Worm (Caenorhabditis elegans): Measurements from ENCODE around the gene Y57G11B.2.

Gene Y57G11B.2

DNA sequence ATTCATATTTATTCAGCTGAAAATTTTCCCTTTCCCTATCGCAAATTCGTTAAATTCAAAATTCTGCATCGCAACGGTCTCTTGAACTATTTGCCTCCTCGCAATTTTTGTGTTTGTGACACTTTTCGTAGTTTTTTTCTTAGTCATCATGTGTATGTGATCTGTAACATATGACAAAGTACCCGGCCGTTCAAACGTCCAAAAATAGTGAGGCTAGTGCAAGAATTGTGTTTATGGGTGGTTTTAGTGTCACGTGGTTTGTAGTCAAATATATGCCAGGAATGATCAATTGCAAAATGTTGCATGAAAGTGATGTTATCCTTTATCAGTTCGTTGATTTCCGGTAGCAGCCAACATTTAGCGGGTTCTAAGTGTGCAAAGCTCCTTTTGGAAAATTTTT is 44.6 kb downstream of the Y57G11B.2 start:
- TF ChIP-seq lin-26 (GFP tag; IDR thresholded peaks at IDR 0.05) (peak; percentile 27; the same call in 1 of the 2 replicates), pha-4 (tag; optimal IDR thresholded peaks at IDR 0.05) (peak; percentile 49), cebp-1 (GFP tag; IDR thresholded peaks at IDR 0.05) (no peak), cebp-1 (tag; optimal IDR thresholded peaks at IDR 0.05) (peak; percentile 50), nhr-80 (tag; optimal IDR thresholded peaks at IDR 0.05) (peak; percentile 59), tbx-9 (tag; optimal IDR thresholded peaks at IDR 0.05; ENCODE audit: borderline replicate concordance) (no peak), lsl-1 (GFP tag; optimal IDR thresholded peaks at IDR 0.05) (no peak), ceh-58 (GFP tag; IDR thresholded peaks at IDR 0.05) (no peak), lin-40 (tag; optimal IDR thresholded peaks at IDR 0.05) (peak; percentile 0), snpc-4 (GFP tag; optimal IDR thresholded peaks at IDR 0.05) (no peak), snpc-4 (tag; optimal IDR thresholded peaks at IDR 0.05) (no peak), hmg-20 (GFP tag; IDR thresholded peaks at IDR 0.05) (no peak), let-526 (GFP tag; IDR thresholded peaks at IDR 0.05) (no peak)

DNA sequence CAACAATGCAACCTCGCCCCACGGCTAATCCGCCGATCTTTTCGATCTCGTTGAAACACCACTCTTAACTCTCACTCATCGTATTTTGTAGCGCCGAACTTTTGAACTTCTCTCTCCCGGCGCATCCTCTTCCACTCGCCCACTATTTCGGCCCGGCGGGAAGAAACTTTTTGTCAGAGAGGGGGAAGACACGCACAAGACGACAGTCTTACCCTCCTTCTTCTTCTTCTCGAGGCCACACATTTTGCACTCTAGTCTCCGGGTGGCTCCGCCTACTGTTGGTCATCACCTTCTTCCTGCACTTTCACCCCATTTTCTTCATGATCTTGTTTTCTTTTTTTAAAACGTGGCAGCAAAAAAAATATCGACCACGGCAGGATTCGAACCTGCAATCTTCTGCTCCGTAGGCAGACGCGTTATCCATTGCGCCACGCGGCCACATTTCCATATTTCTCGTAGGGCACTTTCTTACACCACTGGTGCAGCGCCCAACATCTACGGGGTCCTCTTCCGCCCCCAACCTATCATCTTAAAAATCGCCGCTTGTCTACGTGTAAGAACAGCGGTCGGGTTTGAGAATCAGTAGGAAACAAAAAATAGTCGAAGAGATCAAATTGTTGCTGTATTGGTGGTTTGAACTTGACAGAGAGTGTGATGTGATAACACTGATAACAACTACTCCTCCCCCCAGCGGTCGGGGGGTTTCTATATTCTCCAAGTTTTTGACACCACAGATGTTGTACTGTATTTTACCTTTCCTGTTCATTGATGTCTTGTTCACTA is 46.0 kb downstream of the Y57G11B.2 start:
- TF ChIP-seq ztf-26 (tag; optimal IDR thresholded peaks at IDR 0.05) (peak; percentile 50), snpc-1.1 (tag; optimal IDR thresholded peaks at IDR 0.05; ENCODE audit: insufficient read depth) (peak; percentile 73), tlf-1 (GFP tag; optimal IDR thresholded peaks at IDR 0.05) (peak; percentile 38), nhr-90 (tag; optimal IDR thresholded peaks at IDR 0.05) (peak; percentile 51), somi-1 (GFP tag; optimal IDR thresholded peaks at IDR 0.05) (peak; percentile 13), nhr-80 (tag; optimal IDR thresholded peaks at IDR 0.05) (peak; percentile 54), F22D6.2 (tag; optimal IDR thresholded peaks at IDR 0.05) (peak; percentile 22), rpc-1 (optimal IDR thresholded peaks at IDR 0.05) (peak; percentile 52), rpc-1 (tag; optimal IDR thresholded peaks at IDR 0.05) (peak; percentile 76), nfya-2 (GFP tag; IDR thresholded peaks at IDR 0.05) (no peak), egrh-3 (GFP tag; IDR thresholded peaks at IDR 0.05) (peak; percentile 26; the same call in 1 of the 2 replicates), atf-7 (tag; optimal IDR thresholded peaks at IDR 0.05) (no peak), B0035.1 (tag; optimal IDR thresholded peaks at IDR 0.05) (peak; percentile 49), fkh-3 (tag; optimal IDR thresholded peaks at IDR 0.05) (peak; percentile 30), die-1 (tag; optimal IDR thresholded peaks at IDR 0.05) (peak; percentile 49), D2030.7 (GFP tag; IDR thresholded peaks at IDR 0.05) (peak; percentile 80), F49E8.2 (tag; optimal IDR thresholded peaks at IDR 0.05; ENCODE audit: insufficient read depth) (peak; percentile 22), B0261.1 (tag; optimal IDR thresholded peaks at IDR 0.05) (peak; percentile 71), cebp-2 (GFP tag; IDR thresholded peaks at IDR 0.05) (0 out of 2 replicates have a peak, but pooled peaks have one; percentile 19), pbrm-1 (GFP tag; IDR thresholded peaks at IDR 0.05) (peak; percentile 48; the same call in 1 of the 2 replicates), lsl-1 (GFP tag; optimal IDR thresholded peaks at IDR 0.05) (peak; percentile 24), attf-6 (GFP tag; IDR thresholded peaks at IDR 0.05) (peak; percentile 99), mcd-1 (GFP tag; IDR thresholded peaks at IDR 0.05) (peak; percentile 39; the same call in 1 of the 2 replicates), B0336.3 (GFP tag; IDR thresholded peaks at IDR 0.05) (peak; percentile 67; the same call in 1 of the 2 replicates), tbp1 (GFP tag; optimal IDR thresholded peaks at IDR 0.05) (peak; percentile 88), F57A8.1 (GFP tag; optimal IDR thresholded peaks at IDR 0.05) (no peak), dpff-1 (tag; optimal IDR thresholded peaks at IDR 0.05) (no peak), T07F8.4 (tag; optimal IDR thresholded peaks at IDR 0.05) (no peak), cebp-1 (GFP tag; IDR thresholded peaks at IDR 0.05) (no peak), cebp-1 (tag; optimal IDR thresholded peaks at IDR 0.05) (peak; percentile 54), athp-1 (tag; optimal IDR thresholded peaks at IDR 0.05) (peak; percentile 18), Y67H2A.10 (GFP tag; conservative IDR thresholded peaks at IDR 0.05) (peak; percentile 14; the same call in 1 of the 2 replicates), lir-1 (GFP tag; conservative IDR thresholded peaks at IDR 0.05) (peak; percentile 4; the same call in 1 of the 2 replicates), ztf-28 (GFP tag; IDR thresholded peaks at IDR 0.05) (no peak), madf-8 (GFP tag; conservative IDR thresholded peaks at IDR 0.05) (peak; percentile 26), dox-1 (GFP tag; IDR thresholded peaks at IDR 0.05) (peak; percentile 74), him-1 (tag; optimal IDR thresholded peaks at IDR 0.05) (peak; percentile 43)

Measured in whole organism, young adult.